Worm (Caenorhabditis elegans) whole organism, young adult: ENCODE measurements around the gene Y57A10A.8.

Experiments
- F57A8.1 ChIP-seq: fragments of 200-800 bp; sonication (Bioruptor generic); optimal IDR thresholded peaks from 2 replicates; lab custom pipeline; 2018; ENCODE audit warnings: mild to moderate bottlenecking, missing genetic modification characterization, moderate library complexity, missing compliant biosample characterization
- K11D2.4 ChIP-seq: fragments of 200-800 bp; sonication (Bioruptor generic); IDR thresholded peaks from 2 replicates; pipeline ENCODE4 v1.3.6; 2022; ENCODE audit warnings: missing genetic modification reagents, missing genetic modification characterization, missing compliant biosample characterization
- dpff-1 ChIP-seq: sonication (generic microtip); optimal IDR thresholded peaks from 2 replicates; lab custom pipeline; 2017; ENCODE audit warnings: mild to moderate bottlenecking, missing genetic modification characterization, missing compliant biosample characterization
- nhr-27 ChIP-seq: fragments of 200-800 bp; sonication (Bioruptor generic); optimal IDR thresholded peaks from 2 replicates; lab custom pipeline; 2018; ENCODE audit warnings: mild to moderate bottlenecking, missing genetic modification characterization, moderate library complexity, missing compliant biosample characterization
- pha-4 ChIP-seq: fragments of 150-350 bp; sonication (generic microtip); optimal IDR thresholded peaks from 2 replicates; lab custom pipeline; 2014; ENCODE audit warnings: missing biosample characterization, missing genetic modification reagents, missing genetic modification characterization

DNA sequence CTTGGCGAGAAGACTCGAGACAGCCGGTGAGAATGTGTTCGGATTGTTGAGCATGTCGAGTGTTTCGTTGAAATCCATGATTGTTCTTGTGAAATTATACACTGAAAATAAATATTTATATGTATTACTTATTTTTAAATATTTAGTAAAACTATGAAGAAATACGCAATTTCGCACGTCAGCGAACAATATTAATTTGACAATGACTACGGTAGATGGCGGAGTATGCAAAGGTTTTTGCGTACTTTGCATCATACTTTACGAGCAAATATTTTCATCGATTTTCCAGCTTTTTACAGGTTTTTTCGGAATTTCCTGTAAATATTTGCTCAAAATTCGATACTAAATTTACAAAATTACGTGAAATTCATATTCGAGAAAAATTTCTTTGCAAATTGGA lies 33.8 kb upstream of the Y57A10A.8 start, which contains the start of gene set-24:
- TF ChIP-seq nhr-27 (no peak), K11D2.4 (GFP tag; lab: Robert Waterston, UW) (no peak), dpff-1 (tag; lab: Kevin White, UChicago) (no peak), pha-4 (tag; lab: Kevin White, UChicago) (no peak), F57A8.1 (GFP tag; lab: Kevin White, UChicago) (no peak)
